Worm (Caenorhabditis elegans): ENCODE results near the gene Y80D3A.8.

Gene Y80D3A.8

DNA sequence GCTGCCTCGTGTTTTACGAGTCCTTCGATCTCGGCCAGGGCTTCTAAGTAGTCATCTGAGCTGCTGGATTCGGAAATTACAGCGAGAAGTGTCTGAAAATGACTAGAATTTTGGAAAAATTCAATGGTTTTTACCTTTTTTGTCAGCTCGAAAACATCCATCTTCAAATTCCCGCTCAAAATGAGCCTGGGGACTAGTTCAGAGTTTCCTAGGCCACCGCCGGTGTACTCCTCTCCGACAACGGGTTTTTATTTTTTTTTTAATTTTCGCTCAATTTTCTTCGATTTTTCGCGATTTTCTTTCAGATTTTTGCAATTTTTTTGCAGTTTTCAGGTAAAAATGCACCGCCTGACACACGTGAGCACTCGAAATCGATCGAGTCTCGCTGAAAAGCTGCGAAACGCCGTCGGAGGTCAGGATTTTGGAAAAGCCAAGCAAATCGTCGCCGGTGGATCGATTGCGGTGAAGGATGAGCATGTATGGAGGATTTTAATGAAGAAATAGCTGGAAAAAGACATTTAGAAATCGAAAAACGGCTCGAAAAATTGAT is 40.6 kb downstream of the Y80D3A.8 start, which contains the start of the genes mrps-35 and sws-1 (continued):
- TF ChIP-seq Y56A3A.18 (GFP tag; IDR thresholded peaks at IDR 0.05), result no peak
- peak; percentile 58 for TF ChIP-seq unc-130 (GFP tag; optimal IDR thresholded peaks at IDR 0.05)
- no peak for TF ChIP-seq nhr-90 (tag; optimal IDR thresholded peaks at IDR 0.05)
- TF ChIP-seq egrh-3 (GFP tag; IDR thresholded peaks at IDR 0.05), result peak; percentile 28; the same call in 1 of the 2 replicates
- no peak for TF ChIP-seq sdz-38 (tag; optimal IDR thresholded peaks at IDR 0.05)
- TF ChIP-seq lsy-27 (tag; optimal IDR thresholded peaks at IDR 0.05; ENCODE audit: borderline replicate concordance, insufficient read depth), result no peak
- peak; percentile 61; the same call in 1 of the 2 replicates for TF ChIP-seq pbrm-1 (GFP tag; IDR thresholded peaks at IDR 0.05)
- no peak for TF ChIP-seq mel-28 (tag; optimal IDR thresholded peaks at IDR 0.05; ENCODE audit: borderline replicate concordance)
- peak; percentile 60 for TF ChIP-seq efl-1 (GFP tag; optimal IDR thresholded peaks at IDR 0.05)
- peak; percentile 66 for TF ChIP-seq rcor-1 (GFP tag; IDR thresholded peaks at IDR 0.05)
- TF ChIP-seq akir-1 (GFP tag; optimal IDR thresholded peaks at IDR 0.05), result no peak
- TF ChIP-seq ccch-3 (GFP tag; optimal IDR thresholded peaks at IDR 0.05), result no peak
- TF ChIP-seq ztf-6 (GFP tag; IDR thresholded peaks at IDR 0.05), result no peak
- TF ChIP-seq atf-7 (tag; optimal IDR thresholded peaks at IDR 0.05), result peak; percentile 23
- TF ChIP-seq mxl-1 (tag; optimal IDR thresholded peaks at IDR 0.05), result no peak
- no peak for TF ChIP-seq sptf-2 (GFP tag; optimal IDR thresholded peaks at IDR 0.05)
- TF ChIP-seq aptf-2 (GFP tag; conservative IDR thresholded peaks at IDR 0.05), result peak; percentile 57; the same call in 1 of the 2 replicates
- peak; percentile 27 for TF ChIP-seq F22D6.2 (tag; optimal IDR thresholded peaks at IDR 0.05)
- no peak for TF ChIP-seq unc-62 (GFP tag; optimal IDR thresholded peaks at IDR 0.05)
- peak; percentile 84 for TF ChIP-seq lin-54 (GFP tag; optimal IDR thresholded peaks at IDR 0.05)
- peak; percentile 70 for TF ChIP-seq ceh-27 (GFP tag; optimal IDR thresholded peaks at IDR 0.05)
- TF ChIP-seq madf-3 (GFP tag; IDR thresholded peaks at IDR 0.05), result no peak
- no peak for TF ChIP-seq ama-1 (optimal IDR thresholded peaks at IDR 0.05)
- TF ChIP-seq ama-1 (GFP tag; optimal IDR thresholded peaks at IDR 0.05), result no peak
- TF ChIP-seq C06A6.2 (GFP tag; conservative IDR thresholded peaks at IDR 0.05), result no peak
- TF ChIP-seq F57C9.4 (tag; optimal IDR thresholded peaks at IDR 0.05), result peak; percentile 37
- TF ChIP-seq sea-2 (GFP tag; IDR thresholded peaks at IDR 0.05), result 0 out of 2 replicates have a peak, but pooled peaks have one; percentile 16
- 0 out of 2 replicates have a peak, but pooled peaks have one; percentile 48 for TF ChIP-seq K11D2.4 (GFP tag; IDR thresholded peaks at IDR 0.05)
- TF ChIP-seq Y95B8A.8 (GFP tag; IDR thresholded peaks at IDR 0.05), result 0 out of 2 replicates have a peak, but pooled peaks have one; percentile 33
- TF ChIP-seq lsl-1 (GFP tag; optimal IDR thresholded peaks at IDR 0.05), result peak; percentile 43
- TF ChIP-seq attf-3 (GFP tag; conservative IDR thresholded peaks at IDR 0.05), result peak; percentile 45; the same call in 1 of the 2 replicates
- 0 out of 2 replicates have a peak, but pooled peaks have one; percentile 19 for TF ChIP-seq hmg-1.2 (GFP tag; IDR thresholded peaks at IDR 0.05)
- peak; percentile 27; the same call in 1 of the 2 replicates for TF ChIP-seq ceh-100 (GFP tag; IDR thresholded peaks at IDR 0.05)
- TF ChIP-seq zfh-2 (GFP tag; conservative IDR thresholded peaks at IDR 0.05), result no peak
- TF ChIP-seq repo-1 (tag; optimal IDR thresholded peaks at IDR 0.05), result no peak
- peak; percentile 59 for TF ChIP-seq dpl-1 (GFP tag; optimal IDR thresholded peaks at IDR 0.05)
- TF ChIP-seq hrde-1 (tag; optimal IDR thresholded peaks at IDR 0.05; ENCODE audit: borderline replicate concordance), result peak; percentile 3
- TF ChIP-seq bed-2 (GFP tag; IDR thresholded peaks at IDR 0.05), result peak; percentile 78; the same call in 1 of the 2 replicates
- no peak for TF ChIP-seq ztf-26 (tag; optimal IDR thresholded peaks at IDR 0.05)
- TF ChIP-seq nhr-120 (GFP tag; IDR thresholded peaks at IDR 0.05), result no peak
- 0 out of 2 replicates have a peak, but pooled peaks have one; percentile 42 for TF ChIP-seq hsf-1 (GFP tag; IDR thresholded peaks at IDR 0.05)
- TF ChIP-seq nhr-27 (tag; optimal IDR thresholded peaks at IDR 0.05), result no peak
- no peak for TF ChIP-seq xnd-1 (tag; optimal IDR thresholded peaks at IDR 0.05)
- TF ChIP-seq attf-6 (GFP tag; IDR thresholded peaks at IDR 0.05), result no peak
- TF ChIP-seq nfya-2 (GFP tag; IDR thresholded peaks at IDR 0.05), result no peak
- TF ChIP-seq aptf-3 (GFP tag; IDR thresholded peaks at IDR 0.05), result no peak
- peak; percentile 28 for TF ChIP-seq snpc-3.4 (tag; optimal IDR thresholded peaks at IDR 0.05)
- TF ChIP-seq F37B4.10 (GFP tag; IDR thresholded peaks at IDR 0.05), result no peak
- TF ChIP-seq madf-6 (GFP tag; IDR thresholded peaks at IDR 0.05), result peak; percentile 71

All from whole organism, young adult.